Worm (Caenorhabditis elegans): ENCODE data around the gene fat-3.
A peak's percentile ranks its signal among the peaks of the same experiment; 100 is the strongest.

fat-3 gene

DNA sequence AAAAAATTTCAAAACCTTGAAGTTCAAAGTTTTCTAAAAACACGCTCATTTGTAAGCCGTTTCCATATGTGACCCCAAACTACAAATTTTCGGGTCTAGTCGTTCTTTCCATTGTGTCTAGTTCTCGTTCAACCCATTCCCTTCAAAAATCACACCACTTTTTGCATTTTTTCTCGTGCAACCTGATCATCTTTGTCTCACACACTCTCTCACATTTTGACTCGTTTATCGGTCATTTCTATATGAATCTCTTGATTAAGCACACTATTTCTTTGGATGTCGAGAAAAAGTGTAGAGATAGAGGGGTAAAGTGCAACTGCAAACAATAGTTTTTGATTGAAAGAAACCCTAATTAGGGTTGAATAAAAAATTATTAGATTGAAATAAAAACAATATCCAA, 721 bp downstream of the fat-3 start (continued):
- no peak for TF ChIP-seq isw-1 (GFP tag; IDR thresholded peaks at IDR 0.05)
- peak; percentile 2 for TF ChIP-seq nhr-237 (tag; optimal IDR thresholded peaks at IDR 0.05)
- TF ChIP-seq egl-27 (tag; optimal IDR thresholded peaks at IDR 0.05) = no peak
- peak; percentile 30 for TF ChIP-seq nhr-47 (tag; optimal IDR thresholded peaks at IDR 0.05)
- TF ChIP-seq nhr-85 (tag) = peak; percentile 87
- no peak for TF ChIP-seq mab-9 (GFP tag; IDR thresholded peaks at IDR 0.05)
- TF ChIP-seq F16B12.6 (tag; optimal IDR thresholded peaks at IDR 0.05) = no peak
- TF ChIP-seq lir-3 (tag; optimal IDR thresholded peaks at IDR 0.05; ENCODE audit: poor library complexity) = peak; percentile 34
- TF ChIP-seq ztf-4 (tag; optimal IDR thresholded peaks at IDR 0.05) = peak; percentile 31
- TF ChIP-seq ceh-88 (GFP tag; IDR thresholded peaks at IDR 0.05) = no peak
- no peak for TF ChIP-seq ama-1 (optimal IDR thresholded peaks at IDR 0.05)
- TF ChIP-seq C16A3.4 (tag; optimal IDR thresholded peaks at IDR 0.05) = no peak
- no peak for TF ChIP-seq hpl-2 (GFP tag; optimal IDR thresholded peaks at IDR 0.05)
- no peak for TF ChIP-seq egl-13 (tag; optimal IDR thresholded peaks at IDR 0.05)
- no peak for TF ChIP-seq ces-1 (GFP tag; optimal IDR thresholded peaks at IDR 0.05)
- TF ChIP-seq aly-2 (tag; optimal IDR thresholded peaks at IDR 0.05) = peak; percentile 62
- TF ChIP-seq mef-2 (tag; optimal IDR thresholded peaks at IDR 0.05) = no peak
- TF ChIP-seq hlh-17 (GFP tag; optimal IDR thresholded peaks at IDR 0.05; ENCODE audit: borderline replicate concordance) = no peak
- TF ChIP-seq ceh-82 (tag; optimal IDR thresholded peaks at IDR 0.05) = peak in 1 of 3 experiments; percentile 18
- no peak for TF ChIP-seq tlp-1 (tag; optimal IDR thresholded peaks at IDR 0.05)
- peak; percentile 82 for TF ChIP-seq snu-23 (GFP tag; optimal IDR thresholded peaks at IDR 0.05)
- TF ChIP-seq unc-86 (tag; optimal IDR thresholded peaks at IDR 0.05) = no peak
- TF ChIP-seq lin-14 (GFP tag; optimal IDR thresholded peaks at IDR 0.05) = peak; percentile 85
- TF ChIP-seq aha-1 (tag; optimal IDR thresholded peaks at IDR 0.05) = no peak
- peak; percentile 26 for TF ChIP-seq tbx-2 (tag; optimal IDR thresholded peaks at IDR 0.05)
- no peak for TF ChIP-seq pax-3 (tag; optimal IDR thresholded peaks at IDR 0.05)
- peak; percentile 17 for TF ChIP-seq irx-1 (tag; optimal IDR thresholded peaks at IDR 0.05)
- TF ChIP-seq sox-4 (tag; optimal IDR thresholded peaks at IDR 0.05) = no peak
- TF ChIP-seq unc-98 (GFP tag; IDR thresholded peaks at IDR 0.05) = no peak
- no peak for TF ChIP-seq zag-1 (tag; optimal IDR thresholded peaks at IDR 0.05)
- TF ChIP-seq lin-13 (GFP tag; optimal IDR thresholded peaks at IDR 0.05) = peak; percentile 15
- TF ChIP-seq pag-3 (tag; optimal IDR thresholded peaks at IDR 0.05; ENCODE audit: borderline replicate concordance, insufficient read depth) = no peak
- TF ChIP-seq efl-3 (GFP tag; optimal IDR thresholded peaks at IDR 0.05) = no peak
- peak; percentile 38 for TF ChIP-seq nhr-77 (tag; optimal IDR thresholded peaks at IDR 0.05)
- TF ChIP-seq nhr-19 (GFP tag; conservative IDR thresholded peaks at IDR 0.05) = peak; percentile 67
- TF ChIP-seq fkh-8 (tag; optimal IDR thresholded peaks at IDR 0.05) = no peak
- TF ChIP-seq sptf-1 (tag; optimal IDR thresholded peaks at IDR 0.05) = no peak
- no peak for TF ChIP-seq hlh-4 (tag; optimal IDR thresholded peaks at IDR 0.05)
- TF ChIP-seq dpl-1 (GFP tag; optimal IDR thresholded peaks at IDR 0.05) = peak in 2 of 3 experiments; percentile 36 to 46
- TF ChIP-seq fos-1 (tag; optimal IDR thresholded peaks at IDR 0.05) = peak; percentile 64
- peak; percentile 61 for TF ChIP-seq nhr-90 (tag; optimal IDR thresholded peaks at IDR 0.05; ENCODE audit: poor library complexity)
- TF ChIP-seq nhr-71 (tag; optimal IDR thresholded peaks at IDR 0.05) = peak; percentile 82
- peak in 1 of 2 experiments; percentile 47 for TF ChIP-seq mdl-1 (tag; optimal IDR thresholded peaks at IDR 0.05)
- no peak for TF ChIP-seq ztf-11 (tag; optimal IDR thresholded peaks at IDR 0.05)
- TF ChIP-seq alr-1 (tag; optimal IDR thresholded peaks at IDR 0.05; ENCODE audit: borderline replicate concordance) = no peak
- TF ChIP-seq elt-3 (tag; optimal IDR thresholded peaks at IDR 0.05) = peak in 3 of 6 experiments; percentile 5 to 56 (median 33)
- no peak for TF ChIP-seq pqm-1 (tag; optimal IDR thresholded peaks at IDR 0.05)
- peak; percentile 39 to 54 for TF ChIP-seq efl-1 (optimal IDR thresholded peaks at IDR 0.05)
- TF ChIP-seq efl-1 (GFP tag; optimal IDR thresholded peaks at IDR 0.05 in 1 of 2) = peak; percentile 34 to 94
- no peak for TF ChIP-seq nhr-12 (tag; optimal IDR thresholded peaks at IDR 0.05)
- TF ChIP-seq mep-1 (tag; optimal IDR thresholded peaks at IDR 0.05) = peak; percentile 87
- no peak for TF ChIP-seq unc-30 (tag; optimal IDR thresholded peaks at IDR 0.05)
- no peak for TF ChIP-seq ceh-90 (tag; optimal IDR thresholded peaks at IDR 0.05)
- no peak for TF ChIP-seq ceh-63 (GFP tag; optimal IDR thresholded peaks at IDR 0.05)
